Worm (Caenorhabditis elegans) whole organism, early embryonic: ENCODE data around the gene smc-5.

Experiments used
- B0310.2 ChIP-seq: sonication (generic microtip); optimal IDR thresholded peaks from 2 replicates; lab custom pipeline; 2016; ENCODE audit warnings: mild to moderate bottlenecking, missing genetic modification characterization, missing compliant biosample characterization
- F13C5.2 ChIP-seq: sonication (generic microtip); optimal IDR thresholded peaks from 2 replicates; lab custom pipeline; 2017; ENCODE audit warnings: mild to moderate bottlenecking, missing genetic modification characterization, inconsistent platforms, missing compliant biosample characterization
- aly-1 ChIP-seq: sonication (generic microtip); optimal IDR thresholded peaks from 2 replicates; lab custom pipeline; 2016; ENCODE audit warnings: missing genetic modification characterization, missing compliant biosample characterization
- ama-1 ChIP-seq: fragments of 150-350 bp; optimal IDR thresholded peaks from 2 replicates; lab custom pipeline; 2014
- ceh-13 ChIP-seq: fragments of 200-800 bp; sonication (Bioruptor generic); optimal IDR thresholded peaks from 2 replicates; lab custom pipeline; 2018; ENCODE audit warnings: mild to moderate bottlenecking, missing genetic modification characterization, missing compliant biosample characterization
- ceh-36 ChIP-seq: sonication (generic microtip); optimal IDR thresholded peaks from 2 replicates; lab custom pipeline; 2016; ENCODE audit warnings: missing genetic modification characterization, inconsistent platforms, missing compliant biosample characterization
- ets-7 ChIP-seq: sonication (generic microtip); optimal IDR thresholded peaks from 2 replicates; lab custom pipeline; 2016; ENCODE audit warnings: missing genotype, missing genetic modification characterization, missing compliant biosample characterization
- flt-1 ChIP-seq: fragments of 200-800 bp; sonication (Bioruptor generic); IDR thresholded peaks from 2 replicates; pipeline ENCODE4 v1.3.6; 2022; ENCODE audit warnings: missing genetic modification characterization, missing compliant biosample characterization
- hmbx-1 ChIP-seq: sonication (generic microtip); optimal IDR thresholded peaks from 2 replicates; lab custom pipeline; 2016; ENCODE audit warnings: mild to moderate bottlenecking, missing genetic modification characterization, missing compliant biosample characterization
- hmg-4 ChIP-seq: fragments of 200-800 bp; sonication (Bioruptor generic); optimal IDR thresholded peaks from 2 replicates; lab custom pipeline; 2018; ENCODE audit warnings: mild to moderate bottlenecking, missing genetic modification characterization, missing compliant biosample characterization
- hnd-1 ChIP-seq: sonication (generic microtip); optimal IDR thresholded peaks from 2 replicates; lab custom pipeline; 2016; ENCODE audit warnings: missing genetic modification characterization, missing compliant biosample characterization
- pes-1 ChIP-seq: fragments of 200-800 bp; sonication (Bioruptor generic); IDR thresholded peaks from 2 replicates; pipeline ENCODE4 v1.3.6; 2022; ENCODE audit warnings: missing genetic modification reagents, missing genetic modification characterization, missing compliant biosample characterization
- scrt-1 ChIP-seq: fragments of 200-800 bp; sonication (Bioruptor generic); IDR thresholded peaks from 2 replicates; pipeline ENCODE4 v1.3.6; 2022; ENCODE audit warnings: missing genetic modification characterization, missing compliant biosample characterization
- sea-1 ChIP-seq: fragments of 200-800 bp; sonication (Bioruptor generic); conservative IDR thresholded peaks from 2 replicates; pipeline ENCODE4 v1.3.6; 2022; ENCODE audit warnings: missing genetic modification characterization, missing compliant biosample characterization
- tbx-11 ChIP-seq: fragments of 200-800 bp; sonication (Bioruptor generic); IDR thresholded peaks from 2 replicates; pipeline ENCODE4 v1.3.6; 2022; ENCODE audit warnings: missing genetic modification characterization, missing compliant biosample characterization
- tbx-37 ChIP-seq: fragments of 200-800 bp; sonication (Bioruptor generic); conservative IDR thresholded peaks from 2 replicates; pipeline ENCODE4 v1.3.6; 2022; ENCODE audit warnings: missing genetic modification reagents, missing genetic modification characterization, missing compliant biosample characterization
- tra-4 ChIP-seq: sonication (generic microtip); optimal IDR thresholded peaks from 2 replicates; lab custom pipeline; 2017; ENCODE audit warnings: missing genetic modification characterization, missing compliant biosample characterization

smc-5 gene

ce11 chrII:5060719-5061118 is 1.2 kb upstream of the smc-5 start, which contains the start of gene pho-12:
Gene pho-12 (minus strand): TSS chrII:5060819.
- TF ChIP-seq ets-7 (tag; lab: Kevin White, UChicago) (no peak), pes-1 (GFP tag; lab: Robert Waterston, UW) (no peak), ceh-13 (no peak), sea-1 (GFP tag; lab: Robert Waterston, UW) (no peak), tra-4 (tag; lab: Kevin White, UChicago) (no peak), ama-1 (lab: Kevin White, UChicago) (no peak), ceh-36 (no peak), hmbx-1 (tag; lab: Kevin White, UChicago) (no peak), flt-1 (GFP tag; lab: Robert Waterston, UW) (no peak), scrt-1 (no peak), aly-1 (tag; lab: Kevin White, UChicago) (no peak), hmg-4 (GFP tag; lab: Kevin White, UChicago) (no peak), tbx-11 (GFP tag; lab: Robert Waterston, UW) (no peak), hnd-1 (tag; lab: Kevin White, UChicago) (no peak), F13C5.2 (tag; lab: Kevin White, UChicago) (no peak), B0310.2 (tag; lab: Kevin White, UChicago) (no peak), tbx-37 (GFP tag; lab: Robert Waterston, UW) (no peak)

ce11 chrII:5066967-5067366 is 5.0 kb downstream of the smc-5 start:
- no peak for TF ChIP-seq tbx-37 (GFP tag; lab: Robert Waterston, UW)
- no peak for TF ChIP-seq tra-4 (tag; lab: Kevin White, UChicago)
- TF ChIP-seq tbx-11 (GFP tag; lab: Robert Waterston, UW), result no peak
- no peak for TF ChIP-seq hmg-4 (GFP tag; lab: Kevin White, UChicago)

- no peak for TF ChIP-seq ceh-13
- TF ChIP-seq aly-1 (tag; lab: Kevin White, UChicago), result peak; percentile 10
- TF ChIP-seq hmg-4 (GFP tag; lab: Kevin White, UChicago), result no peak
Observed at ce11 chrII:5067927-5068326, 6.0 kb downstream of the smc-5 start, which contains the start of gene C27A2.8. Gene C27A2.8 (minus strand): TSS chrII:5068043.

ce11 chrII:5069525-5069924 is 7.6 kb downstream of the smc-5 start, which contains the start of gene idpb-2:
Gene idpb-2 (minus strand): TSS chrII:5069625.
- TF ChIP-seq ets-7 (tag; lab: Kevin White, UChicago), result no peak
- TF ChIP-seq ceh-13, result no peak
- no peak for TF ChIP-seq scrt-1
- no peak for TF ChIP-seq hnd-1 (tag; lab: Kevin White, UChicago)
- TF ChIP-seq aly-1 (tag; lab: Kevin White, UChicago), result no peak
- TF ChIP-seq F13C5.2 (tag; lab: Kevin White, UChicago), result no peak
- no peak for TF ChIP-seq tbx-11 (GFP tag; lab: Robert Waterston, UW)
- TF ChIP-seq pes-1 (GFP tag; lab: Robert Waterston, UW), result no peak

- TF ChIP-seq ama-1 (lab: Kevin White, UChicago), result no peak
- TF ChIP-seq tra-4 (tag; lab: Kevin White, UChicago), result no peak
- TF ChIP-seq tbx-37 (GFP tag; lab: Robert Waterston, UW), result no peak
- no peak for TF ChIP-seq ceh-13
- TF ChIP-seq hmg-4 (GFP tag; lab: Kevin White, UChicago), result no peak
- no peak for TF ChIP-seq aly-1 (tag; lab: Kevin White, UChicago)
- TF ChIP-seq B0310.2 (tag; lab: Kevin White, UChicago), result no peak
- TF ChIP-seq tbx-11 (GFP tag; lab: Robert Waterston, UW), result no peak
- TF ChIP-seq sea-1 (GFP tag; lab: Robert Waterston, UW), result no peak
- TF ChIP-seq hmbx-1 (tag; lab: Kevin White, UChicago), result no peak
Observed at ce11 chrII:5071265-5071664, 9.3 kb downstream of the smc-5 start, which contains the start of gene C27A2.7. Gene C27A2.7 (minus strand): TSS chrII:5071365.

- TF ChIP-seq aly-1 (tag; lab: Kevin White, UChicago), result no peak
- TF ChIP-seq hnd-1 (tag; lab: Kevin White, UChicago), result no peak
Observed at ce11 chrII:5081124-5081913, 19.4 kb downstream of the smc-5 start, which contains the start of gene dsh-2. Gene dsh-2 (minus strand): TSS chrII:5081174.

- TF ChIP-seq ets-7 (tag; lab: Kevin White, UChicago) (no peak), F13C5.2 (tag; lab: Kevin White, UChicago) (no peak), scrt-1 (no peak), ama-1 (lab: Kevin White, UChicago) (no peak), ceh-13 (no peak), hmbx-1 (tag; lab: Kevin White, UChicago) (no peak), tra-4 (tag; lab: Kevin White, UChicago) (no peak), hmg-4 (GFP tag; lab: Kevin White, UChicago) (no peak), tbx-37 (GFP tag; lab: Robert Waterston, UW) (no peak), sea-1 (GFP tag; lab: Robert Waterston, UW) (no peak), aly-1 (tag; lab: Kevin White, UChicago) (no peak), B0310.2 (tag; lab: Kevin White, UChicago) (no peak), tbx-11 (GFP tag; lab: Robert Waterston, UW) (no peak), ceh-36 (no peak), flt-1 (GFP tag; lab: Robert Waterston, UW) (no peak), hnd-1 (tag; lab: Kevin White, UChicago) (no peak), pes-1 (GFP tag; lab: Robert Waterston, UW) (no peak)
Observed at ce11 chrII:5083341-5083740, 21.4 kb downstream of the smc-5 start, which contains the start of gene C04G6.4. Gene C04G6.4 (minus strand): TSS chrII:5083441.
